Worm (Caenorhabditis elegans) whole organism, L2 larva: ENCODE results near the gene ztf-28.

Experiments used
- aly-2 ChIP-seq: fragments of 150-350 bp; optimal IDR thresholded peaks from 2 replicates; lab custom pipeline; 2014; ENCODE audit warnings: missing biosample characterization, missing genetic modification characterization
- blmp-1 ChIP-seq: sonication (generic microtip); optimal IDR thresholded peaks from 2 replicates; lab custom pipeline; 2017; ENCODE audit warnings: missing genetic modification characterization, mild to moderate bottlenecking, missing compliant biosample characterization, antibody characterized with exemption, moderate library complexity; ENCODE audit not compliant: insufficient read depth
- ceh-82 ChIP-seq: fragments of 150-350 bp; optimal IDR thresholded peaks from 2 replicates; lab custom pipeline; 2014; ENCODE audit warnings: missing biosample characterization, missing genetic modification characterization
- mdl-1 ChIP-seq, 2 experiments: fragments of 150-350 bp in 1 of 2; sonication (generic microtip) in 1 of 2; optimal IDR thresholded peaks; 2 replicates each; lab custom pipeline; 2017; ENCODE audit warnings: missing biosample characterization in 2 of 2, missing genetic modification characterization in 2 of 2
- nhr-12 ChIP-seq: fragments of 150-350 bp; optimal IDR thresholded peaks from 2 replicates; lab custom pipeline; 2014; ENCODE audit warnings: missing biosample characterization, missing genetic modification characterization
- nhr-25 ChIP-seq: fragments of 150-350 bp; sonication (generic microtip); optimal IDR thresholded peaks from 3 replicates; lab custom pipeline; 2014; ENCODE audit warnings: missing biosample characterization, missing genetic modification characterization
- snpc-4 ChIP-seq: fragments of 150-350 bp; optimal IDR thresholded peaks from 2 replicates; lab custom pipeline; 2014; ENCODE audit warnings: missing biosample characterization, missing genetic modification characterization

DNA sequence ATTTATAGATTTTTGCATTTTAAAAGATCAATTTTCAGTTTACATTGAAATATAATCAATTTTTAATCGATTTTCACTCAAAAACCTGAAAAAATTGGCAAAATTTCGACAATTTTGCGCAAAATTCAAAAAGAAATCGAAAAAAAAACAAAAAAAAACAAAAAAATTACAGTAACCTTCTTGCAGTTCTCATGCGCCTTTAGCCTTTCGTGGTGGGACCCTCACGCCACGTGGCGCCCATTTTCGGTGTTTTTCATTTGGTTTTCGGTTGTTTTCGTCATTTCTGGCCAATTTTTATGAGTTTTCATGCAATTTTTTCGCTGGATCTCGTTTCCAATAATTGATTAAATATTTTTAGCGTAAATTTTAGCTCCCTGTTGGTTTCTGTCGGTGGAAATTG is 23.1 kb upstream of the ztf-28 start:
- TF ChIP-seq aly-2 (tag; lab: Kevin White, UChicago), result no peak
- TF ChIP-seq mdl-1 (tag; optimal IDR thresholded peaks at IDR 0.05; lab: Kevin White, UChicago), result no peak
- no peak for TF ChIP-seq snpc-4 (tag; lab: Kevin White, UChicago)
- TF ChIP-seq nhr-12 (tag; lab: Kevin White, UChicago), result no peak
- no peak for TF ChIP-seq blmp-1
- TF ChIP-seq ceh-82 (tag; lab: Kevin White, UChicago), result no peak
- TF ChIP-seq nhr-25 (tag; lab: Kevin White, UChicago), result no peak
